Fruit fly (Drosophila melanogaster): ENCODE data around the gene CG10973.

CG10973 gene

DNA sequence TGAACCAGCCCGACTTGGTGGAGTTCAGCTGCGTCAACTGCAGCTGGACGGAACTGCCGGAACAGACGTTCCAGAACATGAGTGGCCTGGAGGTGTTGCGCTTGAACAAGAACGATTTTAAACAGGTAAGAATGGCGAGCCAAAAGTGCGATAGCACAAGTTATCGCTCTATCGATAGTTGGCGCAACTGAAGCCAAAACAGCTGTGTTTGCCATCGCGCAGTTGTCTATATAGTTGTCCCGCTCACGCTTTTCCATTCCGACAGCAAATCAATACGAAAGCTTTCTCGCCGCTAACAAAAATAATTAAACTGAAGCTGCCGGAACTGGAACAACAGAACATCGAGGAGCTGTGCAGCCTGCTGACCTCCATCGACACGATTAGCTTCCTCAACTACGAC is 40.0 kb upstream of the CG10973 start (continued):
- TF ChIP-seq Pdp1 (GFP tag; optimal IDR thresholded peaks at IDR 0.05) (peak in 1 of 2 experiments; percentile 19), hbn (GFP tag; IDR thresholded peaks at IDR 0.05; ENCODE audit: partially characterized antibody) (peak; percentile 84), sim (GFP tag; IDR thresholded peaks at IDR 0.05) (no peak), ato (GFP tag; IDR thresholded peaks at IDR 0.05; ENCODE audit: partially characterized antibody) (peak; percentile 64), Hmr (GFP tag; optimal IDR thresholded peaks at IDR 0.05) (peak; percentile 41), CG6791 (GFP tag; IDR thresholded peaks at IDR 0.05; ENCODE audit: partially characterized antibody) (peak; percentile 84), CG14710 (tag; optimal IDR thresholded peaks at IDR 0.05) (peak; percentile 2), B-H1 (GFP tag; IDR thresholded peaks at IDR 0.05) (no peak), CG16813 (GFP tag; IDR thresholded peaks at IDR 0.05; ENCODE audit: partially characterized antibody) (peak; percentile 74; the same call in 2 of the 3 replicates), crp (GFP tag; optimal IDR thresholded peaks at IDR 0.05) (peak; percentile 23 to 95), Fer1 (GFP tag; optimal IDR thresholded peaks at IDR 0.05) (peak; percentile 36), CG4360 (GFP tag; IDR thresholded peaks at IDR 0.05) (no peak), CG14441 (GFP tag; IDR thresholded peaks at IDR 0.05) (no peak), CG17186 (GFP tag; optimal IDR thresholded peaks at IDR 0.05) (peak; percentile 86), CG1233 (GFP tag; optimal IDR thresholded peaks at IDR 0.05) (no peak), trem (tag; optimal IDR thresholded peaks at IDR 0.05) (peak; percentile 7), CG42726 (GFP tag; IDR thresholded peaks at IDR 0.05; ENCODE audit: partially characterized antibody) (peak; percentile 69; the same call in 1 of the 2 replicates), CG7987 (GFP tag; optimal IDR thresholded peaks at IDR 0.05) (no peak), CG2129 (GFP tag; IDR thresholded peaks at IDR 0.05; ENCODE audit: partially characterized antibody) (peak; percentile 57; the same call in 1 of the 2 replicates), HmgZ (tag; optimal IDR thresholded peaks at IDR 0.05) (peak; percentile 72), CG15514 (GFP tag; optimal IDR thresholded peaks at IDR 0.05) (peak; percentile 73), E2f2 (GFP tag; IDR thresholded peaks at IDR 0.05) (peak; percentile 96), Scr (GFP tag; IDR thresholded peaks at IDR 0.05; ENCODE audit: partially characterized antibody) (peak; percentile 82), sd (tag; optimal IDR thresholded peaks at IDR 0.05) (peak; percentile 44), Dref (GFP tag; IDR thresholded peaks at IDR 0.05) (peak; percentile 92), Nf-YB (GFP tag; optimal IDR thresholded peaks at IDR 0.05) (peak; percentile 65), exex (tag; optimal IDR thresholded peaks at IDR 0.05) (peak; percentile 11), CG12219 (GFP tag; optimal IDR thresholded peaks at IDR 0.05) (no peak), CG2199 (GFP tag; IDR thresholded peaks at IDR 0.05) (peak; percentile 62; the same call in 1 of the 3 replicates), pros (GFP tag; optimal IDR thresholded peaks at IDR 0.05) (no peak), BEAF-32 (GFP tag; optimal IDR thresholded peaks at IDR 0.05) (peak; percentile 82), CG12659 (GFP tag; optimal IDR thresholded peaks at IDR 0.05) (peak; percentile 51), CG32767 (GFP tag; IDR thresholded peaks at IDR 0.05) (0 out of 2 replicates have a peak, but pooled peaks have one; percentile 19), CG3726 (GFP tag; IDR thresholded peaks at IDR 0.05) (no peak), nmo (GFP tag; optimal IDR thresholded peaks at IDR 0.05) (peak; percentile 6), CG2116 (GFP tag; optimal IDR thresholded peaks at IDR 0.05) (peak; percentile 29), chinmo (GFP tag; IDR thresholded peaks at IDR 0.05; ENCODE audit: partially characterized antibody) (peak; percentile 95), PHDP (tag; optimal IDR thresholded peaks at IDR 0.05) (peak; percentile 16), D19B (GFP tag; optimal IDR thresholded peaks at IDR 0.05) (no peak), mld (GFP tag; IDR thresholded peaks at IDR 0.05; ENCODE audit: partially characterized antibody) (peak; percentile 85; the same call in 2 of the 3 replicates), sob (GFP tag; IDR thresholded peaks at IDR 0.05) (0 out of 2 replicates have a peak, but pooled peaks have one; percentile 30), bbx (GFP tag; IDR thresholded peaks at IDR 0.05; ENCODE audit: partially characterized antibody) (peak; percentile 88), MESR4 (GFP tag; optimal IDR thresholded peaks at IDR 0.05) (peak; percentile 3), CG1603 (tag; optimal IDR thresholded peaks at IDR 0.05) (peak; percentile 51), pfk (GFP tag; optimal IDR thresholded peaks at IDR 0.05) (peak; percentile 5), HLH4C (GFP tag; IDR thresholded peaks at IDR 0.05; ENCODE audit: partially characterized antibody) (peak; percentile 89), CG7372 (GFP tag; IDR thresholded peaks at IDR 0.05) (0 out of 2 replicates have a peak, but pooled peaks have one; percentile 19)

Data from whole organism, embryonic.